Worm (Caenorhabditis elegans) whole organism, L1 larva: Measurements from ENCODE around the gene T05A7.13.

ENCODE experiments used
- C04F5.9 ChIP-seq: sonication (generic microtip); optimal IDR thresholded peaks from 2 replicates; lab custom pipeline; 2016; ENCODE audit warnings: missing genetic modification characterization, missing compliant biosample characterization
- C16A3.4 ChIP-seq: fragments of 150-350 bp; optimal IDR thresholded peaks from 2 replicates; lab custom pipeline; 2014; ENCODE audit warnings: missing biosample characterization, missing genetic modification characterization
- ceh-8 ChIP-seq: fragments of 200-800 bp; sonication (Bioruptor generic); optimal IDR thresholded peaks from 2 replicates; lab custom pipeline; 2018; ENCODE audit warnings: mild to moderate bottlenecking, missing genetic modification characterization, moderate library complexity, missing compliant biosample characterization
- ceh-82 ChIP-seq, 3 experiments: fragments of 150-350 bp in 1 of 3; sonication (generic microtip) in 2 of 3; optimal IDR thresholded peaks; 2 replicates each; lab custom pipeline; 2014 to 2017; ENCODE audit warnings: missing biosample characterization in 3 of 3, missing genetic modification characterization in 3 of 3
- ceh-88 ChIP-seq: fragments of 200-800 bp; sonication (Bioruptor generic); IDR thresholded peaks from 2 replicates; pipeline ENCODE4 v1.3.6; 2022; ENCODE audit warnings: missing genetic modification characterization, missing compliant biosample characterization
- ceh-90 ChIP-seq: sonication (generic microtip); optimal IDR thresholded peaks from 2 replicates; lab custom pipeline; 2016; ENCODE audit warnings: missing genetic modification characterization, missing compliant biosample characterization
- dpl-1 ChIP-seq, 3 experiments: fragments of 150-350 bp in 2 of 3; sonication (generic microtip) in 1 of 3; optimal IDR thresholded peaks; 2 replicates each; lab custom pipeline; 2014 to 2017; ENCODE audit warnings: missing biosample characterization in 3 of 3, missing genetic modification characterization in 3 of 3, missing genetic modification reagents in 3 of 3
- egl-13 ChIP-seq: sonication (generic microtip); optimal IDR thresholded peaks from 2 replicates; lab custom pipeline; 2016; ENCODE audit warnings: missing genotype, missing genetic modification reagents, missing genetic modification characterization, missing compliant biosample characterization
- egl-27 ChIP-seq, 2 experiments: fragments of 150-350 bp in 1 of 2; sonication (generic microtip); optimal IDR thresholded peaks; 3 replicates each; lab custom pipeline; 2017 to 2018; ENCODE audit warnings: missing biosample characterization in 2 of 2, missing genetic modification characterization in 2 of 2, missing genetic modification reagents in 2 of 2
- elt-2 ChIP-seq: sonication (generic microtip); optimal IDR thresholded peaks from 2 replicates; lab custom pipeline; 2016; ENCODE audit warnings: missing genetic modification characterization, mild to moderate bottlenecking, inconsistent platforms, missing compliant biosample characterization, missing genetic modification reagents
- elt-3 ChIP-seq, 6 experiments: fragments of 150-350 bp in 1 of 6; sonication (generic microtip); optimal IDR thresholded peaks; 2 replicates each; lab custom pipeline; 2017 to 2018; ENCODE audit warnings: missing biosample characterization in 6 of 6, missing genetic modification characterization in 6 of 6, inconsistent platforms in 1 of 6
- fkh-4 ChIP-seq: sonication (generic microtip); optimal IDR thresholded peaks from 2 replicates; lab custom pipeline; 2016; ENCODE audit warnings: missing compliant biosample characterization, missing genetic modification characterization, borderline replicate concordance
- fkh-8 ChIP-seq: sonication (generic microtip); optimal IDR thresholded peaks from 2 replicates; lab custom pipeline; 2016; ENCODE audit warnings: mild to moderate bottlenecking, missing genetic modification characterization, missing compliant biosample characterization
- fos-1 ChIP-seq: fragments of 150-350 bp; optimal IDR thresholded peaks from 2 replicates; lab custom pipeline; 2014; ENCODE audit warnings: missing biosample characterization, missing genetic modification characterization
- grh-1 ChIP-seq: fragments of 200-800 bp; sonication (Bioruptor generic); IDR thresholded peaks from 2 replicates; pipeline ENCODE4 v1.3.6; 2022; ENCODE audit warnings: missing genetic modification reagents, missing genetic modification characterization, missing compliant biosample characterization
- hlh-17 ChIP-seq: fragments of 200-800 bp; sonication (Bioruptor generic); optimal IDR thresholded peaks from 2 replicates; lab custom pipeline; 2018; ENCODE audit warnings: missing genetic modification characterization, mild to moderate bottlenecking, missing compliant biosample characterization, moderate library complexity, borderline replicate concordance
- hpl-2 ChIP-seq: fragments of 150-350 bp; optimal IDR thresholded peaks from 2 replicates; lab custom pipeline; 2014; ENCODE audit warnings: missing biosample characterization, missing genetic modification reagents, missing genetic modification characterization
- irx-1 ChIP-seq: sonication (generic microtip); optimal IDR thresholded peaks from 2 replicates; lab custom pipeline; 2016; ENCODE audit warnings: missing genetic modification characterization, missing compliant biosample characterization
- isw-1 ChIP-seq: fragments of 200-800 bp; sonication (Bioruptor generic); IDR thresholded peaks from 2 replicates; pipeline ENCODE4 v1.3.6; 2022; ENCODE audit warnings: missing genetic modification characterization, missing compliant biosample characterization
- jun-1 ChIP-seq: fragments of 150-350 bp; optimal IDR thresholded peaks from 2 replicates; lab custom pipeline; 2014; ENCODE audit warnings: missing biosample characterization, missing genetic modification reagents, missing genetic modification characterization
- lin-13 ChIP-seq: fragments of 150-350 bp; optimal IDR thresholded peaks from 2 replicates; lab custom pipeline; 2014; ENCODE audit warnings: missing biosample characterization, missing genetic modification reagents, missing genetic modification characterization
- lin-15B ChIP-seq: fragments of 150-350 bp; sonication (generic microtip); optimal IDR thresholded peaks from 3 replicates; lab custom pipeline; 2014; ENCODE audit warnings: missing biosample characterization, missing genetic modification characterization
- lin-35 ChIP-seq, 2 experiments: fragments of 150-350 bp; optimal IDR thresholded peaks; 2 replicates each; lab custom pipeline; 2014; ENCODE audit warnings: missing biosample characterization in 2 of 2, missing genetic modification characterization in 2 of 2, missing genetic modification reagents in 2 of 2
- lin-39 ChIP-seq: fragments of 150-350 bp; optimal IDR thresholded peaks from 2 replicates; lab custom pipeline; 2014; ENCODE audit warnings: missing biosample characterization, missing genetic modification reagents, missing genetic modification characterization
- lir-3 ChIP-seq: sonication (generic microtip); optimal IDR thresholded peaks from 2 replicates; lab custom pipeline; 2016; ENCODE audit warnings: mild to moderate bottlenecking, missing genetic modification characterization, moderate library complexity, missing compliant biosample characterization; ENCODE audit not compliant: poor library complexity
- lsy-2 ChIP-seq, 2 experiments: fragments of 150-350 bp; optimal IDR thresholded peaks; 2 replicates each; lab custom pipeline; 2014; ENCODE audit warnings: missing biosample characterization in 2 of 2, missing genetic modification characterization in 2 of 2
- mdl-1 ChIP-seq, 2 experiments: fragments of 150-350 bp; optimal IDR thresholded peaks; 2 replicates each; lab custom pipeline; 2014 to 2017; ENCODE audit warnings: missing biosample characterization in 2 of 2, missing genetic modification characterization in 2 of 2, inconsistent platforms in 1 of 2
- mef-2 ChIP-seq: fragments of 150-350 bp; optimal IDR thresholded peaks from 2 replicates; lab custom pipeline; 2014; ENCODE audit warnings: missing biosample characterization, missing genetic modification characterization
- nhr-19 ChIP-seq: fragments of 200-800 bp; sonication (Bioruptor generic); conservative IDR thresholded peaks from 2 replicates; pipeline ENCODE4 v1.3.6; 2022; ENCODE audit warnings: missing genetic modification characterization, missing compliant biosample characterization
- nhr-237 ChIP-seq: fragments of 150-350 bp; optimal IDR thresholded peaks from 2 replicates; lab custom pipeline; 2014; ENCODE audit warnings: missing biosample characterization, missing genetic modification characterization
- nhr-28 ChIP-seq: fragments of 150-350 bp; optimal IDR thresholded peaks from 2 replicates; lab custom pipeline; 2014; ENCODE audit warnings: missing biosample characterization, missing genetic modification characterization
- nhr-71 ChIP-seq: sonication (generic microtip); optimal IDR thresholded peaks from 2 replicates; lab custom pipeline; 2016; ENCODE audit warnings: mild to moderate bottlenecking, missing genetic modification characterization, moderate library complexity, missing compliant biosample characterization
- nhr-76 ChIP-seq: sonication (generic microtip); optimal IDR thresholded peaks from 2 replicates; lab custom pipeline; 2017; ENCODE audit warnings: missing biosample characterization, missing genetic modification characterization
- nhr-77 ChIP-seq: fragments of 150-350 bp; optimal IDR thresholded peaks from 2 replicates; lab custom pipeline; 2014; ENCODE audit warnings: missing biosample characterization, missing genetic modification characterization
- nhr-85 ChIP-seq: sonication (generic microtip); peaks from one replicate; lab custom pipeline; 2016; ENCODE audit warnings: missing genetic modification characterization, inconsistent platforms, missing compliant biosample characterization
- pag-3 ChIP-seq: sonication (generic microtip); optimal IDR thresholded peaks from 2 replicates; lab custom pipeline; 2017; ENCODE audit warnings: missing genetic modification characterization, mild to moderate bottlenecking, missing compliant biosample characterization, antibody characterized with exemption, borderline replicate concordance; ENCODE audit not compliant: insufficient read depth
- rnt-1 ChIP-seq: sonication (generic microtip); optimal IDR thresholded peaks from 2 replicates; lab custom pipeline; 2016; ENCODE audit warnings: mild to moderate bottlenecking, missing genetic modification characterization, moderate library complexity, missing compliant biosample characterization
- skn-1 ChIP-seq: fragments of 150-350 bp; optimal IDR thresholded peaks from 2 replicates; lab custom pipeline; 2014; ENCODE audit warnings: missing biosample characterization, missing genetic modification characterization
- snpc-4 ChIP-seq: fragments of 150-350 bp; optimal IDR thresholded peaks from 2 replicates; lab custom pipeline; 2014; ENCODE audit warnings: missing biosample characterization, missing genetic modification characterization
- snu-23 ChIP-seq: sonication (generic microtip); optimal IDR thresholded peaks from 2 replicates; lab custom pipeline; 2016; ENCODE audit warnings: missing genetic modification characterization, missing compliant biosample characterization
- sptf-1 ChIP-seq: fragments of 150-350 bp; optimal IDR thresholded peaks from 2 replicates; lab custom pipeline; 2014; ENCODE audit warnings: missing biosample characterization, missing genetic modification characterization
- tbx-2 ChIP-seq: sonication (generic microtip); optimal IDR thresholded peaks from 2 replicates; lab custom pipeline; 2016; ENCODE audit warnings: missing genetic modification characterization, missing compliant biosample characterization
- tlp-1 ChIP-seq: fragments of 150-350 bp; optimal IDR thresholded peaks from 2 replicates; lab custom pipeline; 2014; ENCODE audit warnings: missing biosample characterization, missing genetic modification characterization
- unc-62 ChIP-seq: fragments of 150-350 bp; optimal IDR thresholded peaks from 2 replicates; lab custom pipeline; 2014; ENCODE audit warnings: missing biosample characterization, missing genetic modification reagents, missing genetic modification characterization
- unc-86 ChIP-seq: sonication (generic microtip); optimal IDR thresholded peaks from 2 replicates; lab custom pipeline; 2016; ENCODE audit warnings: missing genetic modification characterization, missing compliant biosample characterization
- unc-98 ChIP-seq: fragments of 200-800 bp; sonication (Bioruptor generic); IDR thresholded peaks from 2 replicates; pipeline ENCODE4 v1.3.6; 2022; ENCODE audit warnings: missing genetic modification characterization, missing compliant biosample characterization
- xbp-1 ChIP-seq: sonication (generic microtip); optimal IDR thresholded peaks from 2 replicates; lab custom pipeline; 2016; ENCODE audit warnings: missing genetic modification characterization, missing compliant biosample characterization
- zag-1 ChIP-seq: fragments of 150-350 bp; optimal IDR thresholded peaks from 2 replicates; lab custom pipeline; 2014; ENCODE audit warnings: missing biosample characterization, missing genetic modification characterization
- ztf-11 ChIP-seq, 2 experiments: sonication (generic microtip); optimal IDR thresholded peaks; 2 replicates each; lab custom pipeline; 2016 to 2017; ENCODE audit warnings: missing genetic modification characterization in 2 of 2, missing biosample characterization in 1 of 2, missing compliant biosample characterization in 1 of 2

Gene T05A7.13

ce11 chrII:4673242-4673641 lies 12.1 kb upstream of the T05A7.13 start:
- TF ChIP-seq zag-1 (no peak), nhr-19 (GFP tag; lab: Robert Waterston, UW) (no peak), nhr-28 (tag; lab: Kevin White, UChicago) (no peak), lin-39 (tag; lab: Kevin White, UChicago) (no peak), fos-1 (tag; lab: Kevin White, UChicago) (no peak), unc-98 (GFP tag; lab: Robert Waterston, UW) (no peak), rnt-1 (tag; lab: Kevin White, UChicago) (no peak), tbx-2 (no peak), C04F5.9 (tag; lab: Kevin White, UChicago) (no peak), lsy-2 (tag; optimal IDR thresholded peaks at IDR 0.05; lab: Kevin White, UChicago) (no peak), sptf-1 (tag; lab: Kevin White, UChicago) (no peak), nhr-77 (tag; lab: Kevin White, UChicago) (no peak), skn-1 (tag; lab: Kevin White, UChicago) (no peak), nhr-71 (tag; lab: Kevin White, UChicago) (no peak), snpc-4 (tag; lab: Kevin White, UChicago) (no peak), hpl-2 (no peak)
- TF ChIP-seq, all 84 proteins: peak for 0

ce11 chrII:4672584-4673110 lies 11.5 kb upstream of the T05A7.13 start, which contains the start of the genes clec-140 and hmg-11:
TSS of gene clec-140 (plus strand) at chrII:4673060.
TSS of gene hmg-11 (plus strand) at chrII:4673085.
- TF ChIP-seq dpl-1 (GFP tag; optimal IDR thresholded peaks at IDR 0.05; lab: Kevin White, UChicago) (peak; percentile 17 to 60 (median 17)), skn-1 (tag; lab: Kevin White, UChicago) (peak; percentile 19), snu-23 (GFP tag; lab: Kevin White, UChicago) (no peak), lin-35 (GFP tag; optimal IDR thresholded peaks at IDR 0.05; lab: Kevin White, UChicago) (peak; percentile 49 to 70), fkh-4 (no peak), fos-1 (tag; lab: Kevin White, UChicago) (no peak), fkh-8 (tag; lab: Kevin White, UChicago) (peak; percentile 42), ceh-90 (tag; lab: Kevin White, UChicago) (no peak), nhr-76 (tag; lab: Kevin White, UChicago) (no peak), lsy-2 (tag; optimal IDR thresholded peaks at IDR 0.05; lab: Kevin White, UChicago) (peak; percentile 48 to 76), mdl-1 (tag; optimal IDR thresholded peaks at IDR 0.05; lab: Kevin White, UChicago) (peak in 1 of 2 experiments; percentile 79), isw-1 (no peak), unc-98 (GFP tag; lab: Robert Waterston, UW) (no peak), ztf-11 (tag; optimal IDR thresholded peaks at IDR 0.05; lab: Kevin White, UChicago) (peak in 1 of 2 experiments; percentile 55), grh-1 (GFP tag; lab: Robert Waterston, UW) (no peak), mef-2 (tag; lab: Kevin White, UChicago) (no peak), egl-13 (tag; lab: Kevin White, UChicago) (no peak), ceh-8 (no peak), ceh-82 (tag; optimal IDR thresholded peaks at IDR 0.05; lab: Kevin White, UChicago) (peak in 2 of 3 experiments; percentile 9 to 79), C16A3.4 (tag; lab: Kevin White, UChicago) (peak; percentile 0), lin-15B (tag; lab: Kevin White, UChicago) (peak; percentile 28), lin-39 (tag; lab: Kevin White, UChicago) (no peak), unc-86 (no peak), tlp-1 (tag; lab: Kevin White, UChicago) (no peak), nhr-85 (tag; lab: Kevin White, UChicago) (peak; percentile 66), rnt-1 (tag; lab: Kevin White, UChicago) (peak; percentile 46), hpl-2 (no peak), xbp-1 (peak; percentile 8), elt-2 (tag; lab: Kevin White, UChicago) (no peak), snpc-4 (tag; lab: Kevin White, UChicago) (peak; percentile 12), pag-3 (tag; lab: Kevin White, UChicago) (no peak), ceh-88 (GFP tag; lab: Robert Waterston, UW) (no peak), egl-27 (tag; optimal IDR thresholded peaks at IDR 0.05; lab: Kevin White, UChicago) (no peak), lir-3 (tag; lab: Kevin White, UChicago) (no peak), unc-62 (GFP tag; lab: Kevin White, UChicago) (no peak), nhr-237 (tag; lab: Kevin White, UChicago) (no peak), irx-1 (tag; lab: Kevin White, UChicago) (no peak), jun-1 (tag; lab: Kevin White, UChicago) (peak; percentile 13), lin-13 (peak; percentile 37), hlh-17 (GFP tag; lab: Kevin White, UChicago) (no peak), elt-3 (tag; optimal IDR thresholded peaks at IDR 0.05; lab: Kevin White, UChicago) (peak in 1 of 6 experiments; percentile 21)
